Fruit fly (Drosophila melanogaster): ENCODE data around the gene Sgt1.

The Sgt1 gene

DNA sequence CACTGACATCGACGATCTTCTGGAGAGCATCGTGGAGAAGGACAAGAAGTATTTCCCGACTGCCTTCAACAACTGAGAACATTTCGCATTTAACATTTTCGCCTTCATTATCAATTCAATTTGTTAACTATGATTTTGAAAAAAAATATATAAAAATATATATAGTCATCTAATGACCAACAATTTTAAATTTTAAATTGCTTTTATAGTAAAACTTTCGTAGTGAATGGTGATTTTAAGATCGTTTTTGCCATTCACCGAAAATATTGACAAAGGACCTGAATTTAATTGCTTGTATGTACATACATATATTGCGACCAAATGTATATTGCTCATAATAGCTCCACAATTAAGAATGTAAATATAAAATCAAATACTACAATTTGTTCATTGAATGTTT is 42.2 kb upstream of the Sgt1 start, which contains the start of gene CG7352:
Gene CG7352 (plus strand): TSS at position 301 of the 400 bp plus-strand sequence.
- no peak for TF ChIP-seq CG34406 (GFP tag; optimal IDR thresholded peaks at IDR 0.05)
- TF ChIP-seq Eip78C (GFP tag) = no peak
- TF ChIP-seq Ets96B (tag; optimal IDR thresholded peaks at IDR 0.05) = no peak
- TF ChIP-seq CG10669 (GFP tag; optimal IDR thresholded peaks at IDR 0.05) = no peak
- no peak for TF ChIP-seq Hr38 (GFP tag; optimal IDR thresholded peaks at IDR 0.05)
- TF ChIP-seq CG15336 (GFP tag; IDR thresholded peaks at IDR 0.05) = no peak
- no peak for TF ChIP-seq Hr4 (GFP tag; optimal IDR thresholded peaks at IDR 0.05)
- TF ChIP-seq ss (GFP tag; optimal IDR thresholded peaks at IDR 0.05) = no peak
- no peak for TF ChIP-seq CG8319 (GFP tag; optimal IDR thresholded peaks at IDR 0.05)
- TF ChIP-seq Hr39 (GFP tag; optimal IDR thresholded peaks at IDR 0.05) = no peak
- no peak for TF ChIP-seq acj6 (GFP tag; optimal IDR thresholded peaks at IDR 0.05)
- TF ChIP-seq Eip93F (GFP tag; optimal IDR thresholded peaks at IDR 0.05) = no peak
- TF ChIP-seq cyc (GFP tag; optimal IDR thresholded peaks at IDR 0.05) = no peak
- no peak for TF ChIP-seq achi (GFP tag; optimal IDR thresholded peaks at IDR 0.05)
- no peak for TF ChIP-seq Sox14 (GFP tag; optimal IDR thresholded peaks at IDR 0.05)
- TF ChIP-seq CG6276 (GFP tag; optimal IDR thresholded peaks at IDR 0.05) = no peak
- no peak for TF ChIP-seq lz (GFP tag; optimal IDR thresholded peaks at IDR 0.05)
- no peak for TF ChIP-seq CG11902 (GFP tag; optimal IDR thresholded peaks at IDR 0.05)

DNA sequence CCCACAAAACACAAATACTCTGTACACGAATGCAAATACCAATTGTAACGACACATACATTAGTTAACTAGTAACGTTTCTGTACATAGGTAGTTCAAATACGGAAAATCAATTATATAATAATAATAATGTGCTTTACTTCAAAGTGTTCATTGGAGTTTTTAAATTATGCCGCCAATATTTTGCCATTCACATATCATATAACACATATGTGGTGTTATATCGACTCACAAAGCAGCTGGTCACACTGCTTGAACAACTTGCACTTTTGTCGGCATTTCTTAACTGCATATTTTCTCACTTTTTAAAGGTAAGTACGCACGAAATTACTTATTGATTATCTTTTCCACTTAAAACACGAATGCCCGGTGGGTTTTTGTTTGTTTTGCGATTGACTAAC is 39.1 kb upstream of the Sgt1 start, which contains the start of gene DppIII:
Gene DppIII (plus strand): TSS at position 227 of the 400 bp plus-strand sequence.
- TF ChIP-seq Blimp-1 (GFP tag; optimal IDR thresholded peaks at IDR 0.05) = peak; percentile 82
- TF ChIP-seq pdm3 (GFP tag; optimal IDR thresholded peaks at IDR 0.05) = no peak
- TF ChIP-seq CG6808 (GFP tag; optimal IDR thresholded peaks at IDR 0.05) = no peak
- no peak for TF ChIP-seq CG1621 (tag; optimal IDR thresholded peaks at IDR 0.05)
- TF ChIP-seq Met (GFP tag; optimal IDR thresholded peaks at IDR 0.05) = no peak
- TF ChIP-seq esn (GFP tag; optimal IDR thresholded peaks at IDR 0.05) = no peak

DNA sequence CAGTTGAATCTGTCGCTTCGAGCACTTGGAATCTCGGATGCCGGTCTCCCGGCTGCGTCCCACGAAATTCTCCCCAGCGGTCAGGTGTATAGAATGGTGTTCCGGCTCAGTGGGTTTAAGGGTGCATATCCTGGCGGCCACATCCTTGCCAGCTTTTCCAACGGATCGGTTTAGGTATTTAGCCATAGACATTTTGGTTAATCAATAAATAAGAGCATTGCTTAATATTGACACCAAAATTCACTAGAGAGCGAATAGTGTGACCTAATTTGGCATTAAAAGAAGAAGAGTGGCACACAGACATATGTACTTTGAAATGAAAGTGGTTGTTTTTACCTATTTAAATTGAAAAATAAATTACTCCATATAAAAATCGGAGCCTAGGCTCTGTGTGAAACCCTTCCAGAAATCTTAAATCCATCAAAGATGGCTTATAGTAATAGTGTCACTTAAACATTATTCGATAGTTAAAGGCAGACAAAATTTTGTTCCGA is 38.2 kb upstream of the Sgt1 start, which contains the start of the genes PNKP and COX7AL:
Gene PNKP (minus strand): TSS at position 266 of the 494 bp plus-strand sequence.
Gene COX7AL (plus strand): TSS at position 419 of the 494 bp plus-strand sequence.
- TF ChIP-seq CG8632 (GFP tag; optimal IDR thresholded peaks at IDR 0.05) (no peak), fkh (GFP tag; optimal IDR thresholded peaks at IDR 0.05) (peak; percentile 38), CG16779 (tag; optimal IDR thresholded peaks at IDR 0.05) (no peak)

DNA sequence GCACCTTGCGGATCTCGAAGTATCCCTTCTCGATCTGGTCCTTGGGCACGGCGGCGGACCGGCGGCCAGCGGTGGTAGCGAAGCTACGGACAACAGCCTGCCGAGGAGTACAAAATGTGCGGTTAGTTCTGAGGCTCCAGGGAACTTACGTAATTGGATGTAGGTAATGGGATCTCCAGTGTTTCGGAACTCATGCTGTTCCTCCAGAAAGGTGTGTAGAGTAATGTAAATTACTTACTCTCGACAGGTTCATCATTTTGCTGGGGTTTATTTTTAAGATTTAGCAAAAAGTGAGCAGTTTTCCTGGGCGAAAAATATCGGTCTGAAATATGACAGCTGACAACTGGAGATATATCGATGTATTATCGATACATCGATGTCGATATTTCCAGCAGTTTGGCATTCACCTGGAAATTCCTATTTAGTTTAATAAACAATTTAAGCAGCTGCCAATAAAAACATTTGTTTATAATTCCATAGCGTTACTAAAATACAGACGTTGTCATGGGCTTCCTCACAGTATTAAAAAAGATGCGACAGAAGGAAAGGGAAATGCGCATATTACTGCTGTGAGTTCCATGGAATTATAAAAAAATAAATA is 35.7 kb upstream of the Sgt1 start, which contains the start of the genes COX7A and Arl2:
Gene COX7A (minus strand): TSS at position 369 of the 601 bp plus-strand sequence.
Gene Arl2 (plus strand): TSS at position 426 of the 601 bp plus-strand sequence.
- TF ChIP-seq fkh (GFP tag; optimal IDR thresholded peaks at IDR 0.05) (peak; percentile 8), CG6276 (GFP tag; optimal IDR thresholded peaks at IDR 0.05) (no peak), achi (GFP tag; optimal IDR thresholded peaks at IDR 0.05) (peak; percentile 99), Eip78C (GFP tag) (peak; percentile 37)

DNA sequence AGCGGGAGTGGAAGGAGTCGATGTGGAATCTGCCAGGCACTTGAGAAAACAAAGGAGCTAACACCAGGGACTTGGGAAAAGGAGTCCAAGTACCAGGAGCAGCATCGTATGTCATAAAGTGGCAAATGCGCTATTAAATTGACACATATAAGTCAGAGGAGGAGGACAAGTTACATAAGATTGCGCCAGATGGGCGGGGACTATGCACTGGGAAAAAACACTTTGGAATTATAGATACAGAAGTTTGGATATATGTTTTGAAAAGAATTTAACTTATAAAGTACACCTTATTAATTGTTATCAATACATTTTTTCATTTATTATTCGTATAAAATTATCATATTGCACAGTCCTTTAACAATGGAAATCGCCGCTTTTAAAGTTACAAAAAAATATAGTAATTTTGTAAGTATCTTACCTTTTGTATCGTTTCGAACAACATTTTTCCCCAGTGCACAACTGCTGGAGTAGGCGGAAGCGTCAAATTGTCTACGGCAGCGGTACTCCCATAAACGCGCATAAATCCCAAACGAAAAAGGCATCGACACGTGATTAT is 31.0 kb upstream of the Sgt1 start:
- no peak for TF ChIP-seq OdsH (GFP tag; optimal IDR thresholded peaks at IDR 0.05)
- no peak for TF ChIP-seq CG8119 (GFP tag; IDR thresholded peaks at IDR 0.05)
- TF ChIP-seq CG7368 (GFP tag; optimal IDR thresholded peaks at IDR 0.05) = no peak
- no peak for TF ChIP-seq topi (GFP tag; optimal IDR thresholded peaks at IDR 0.05)
- TF ChIP-seq svp (GFP tag) = no peak
- TF ChIP-seq Eip78C (GFP tag) = peak; percentile 11
